Worm (Caenorhabditis elegans): ENCODE measurements around the gene R107.5.

The R107.5 gene

ce11 chrIII:9071372-9071771 is 17.8 kb upstream of the R107.5 start, which contains the start of gene lin-12:
Gene lin-12, minus strand, starts transcription at chrIII:9071472.
- TF ChIP-seq efl-1 (optimal IDR thresholded peaks at IDR 0.05): no peak
- TF ChIP-seq efl-1 (GFP tag; optimal IDR thresholded peaks at IDR 0.05 in 1 of 2): peak in 1 of 2 experiments; percentile 64
- TF ChIP-seq nhr-85 (tag): no peak

ce11 chrIII:9069712-9070111 is 16.1 kb upstream of the R107.5 start:
- TF ChIP-seq efl-3 (GFP tag; optimal IDR thresholded peaks at IDR 0.05) (no peak), egl-27 (tag; optimal IDR thresholded peaks at IDR 0.05) (no peak), pqm-1 (tag; optimal IDR thresholded peaks at IDR 0.05) (no peak), zip-4 (GFP tag; optimal IDR thresholded peaks at IDR 0.05) (no peak), ceh-88 (GFP tag; IDR thresholded peaks at IDR 0.05) (no peak), lin-14 (GFP tag; optimal IDR thresholded peaks at IDR 0.05) (no peak)

- no peak for TF ChIP-seq swsn-7 (tag; optimal IDR thresholded peaks at IDR 0.05)
- peak; percentile 72 for TF ChIP-seq aly-2 (tag; optimal IDR thresholded peaks at IDR 0.05)
- TF ChIP-seq mep-1 (tag; optimal IDR thresholded peaks at IDR 0.05): peak; percentile 27
- TF ChIP-seq nhr-19 (GFP tag; conservative IDR thresholded peaks at IDR 0.05): 0 out of 2 replicates have a peak, but pooled peaks have one; percentile 10
- no peak for TF ChIP-seq nhr-28 (tag; optimal IDR thresholded peaks at IDR 0.05)
- no peak for TF ChIP-seq nhr-84 (tag; optimal IDR thresholded peaks at IDR 0.05)
- TF ChIP-seq tbx-2 (tag; optimal IDR thresholded peaks at IDR 0.05): no peak
- TF ChIP-seq nhr-71 (tag; optimal IDR thresholded peaks at IDR 0.05): peak; percentile 56
- no peak for TF ChIP-seq egl-13 (tag; optimal IDR thresholded peaks at IDR 0.05)
- no peak for TF ChIP-seq irx-1 (tag; optimal IDR thresholded peaks at IDR 0.05)
Measured at ce11 chrIII:9060267-9060666, 6.7 kb upstream of the R107.5 start.

ce11 chrIII:9058959-9059534 is 5.5 kb upstream of the R107.5 start, which contains the start of gene gst-1:
Gene gst-1, plus strand, starts transcription at chrIII:9059331.
- TF ChIP-seq nhr-28 (tag; optimal IDR thresholded peaks at IDR 0.05) (no peak), nhr-85 (tag) (no peak), blmp-1 (tag; optimal IDR thresholded peaks at IDR 0.05) (no peak), lin-14 (GFP tag; optimal IDR thresholded peaks at IDR 0.05) (peak; percentile 31), lin-35 (GFP tag; optimal IDR thresholded peaks at IDR 0.05) (peak in 1 of 2 experiments; percentile 33), dpl-1 (GFP tag; optimal IDR thresholded peaks at IDR 0.05) (no peak), nhr-71 (tag; optimal IDR thresholded peaks at IDR 0.05) (peak; percentile 38), mdl-1 (tag; optimal IDR thresholded peaks at IDR 0.05) (peak in 1 of 2 experiments; percentile 22), rnt-1 (tag; optimal IDR thresholded peaks at IDR 0.05) (peak; percentile 0), efl-1 (optimal IDR thresholded peaks at IDR 0.05) (peak in 1 of 2 experiments; percentile 10), efl-1 (GFP tag; optimal IDR thresholded peaks at IDR 0.05 in 1 of 2) (peak in 1 of 2 experiments; percentile 56), elt-2 (tag; optimal IDR thresholded peaks at IDR 0.05) (peak; percentile 46), dsc-1 (tag; optimal IDR thresholded peaks at IDR 0.05) (no peak), swsn-7 (tag; optimal IDR thresholded peaks at IDR 0.05) (peak; percentile 10), skn-1 (tag; optimal IDR thresholded peaks at IDR 0.05) (peak; percentile 97), snu-23 (GFP tag; optimal IDR thresholded peaks at IDR 0.05) (peak; percentile 28), C34B4.2 (tag; optimal IDR thresholded peaks at IDR 0.05) (no peak), nhr-20 (tag; optimal IDR thresholded peaks at IDR 0.05) (peak; percentile 67)

ce11 chrIII:9054414-9055147 is 991 bp upstream of the R107.5 start, which contains the start of gene cls-2:
Gene cls-2, plus strand, starts transcription at chrIII:9055048.
- TF ChIP-seq elt-2 (tag; optimal IDR thresholded peaks at IDR 0.05) (no peak), zip-4 (GFP tag; optimal IDR thresholded peaks at IDR 0.05) (peak; percentile 10), vab-15 (tag; optimal IDR thresholded peaks at IDR 0.05) (no peak), elt-3 (tag; optimal IDR thresholded peaks at IDR 0.05) (no peak), mep-1 (tag; optimal IDR thresholded peaks at IDR 0.05) (peak; percentile 16), skn-1 (tag; optimal IDR thresholded peaks at IDR 0.05) (peak; percentile 54), irx-1 (tag; optimal IDR thresholded peaks at IDR 0.05) (no peak), lin-35 (GFP tag; optimal IDR thresholded peaks at IDR 0.05) (peak in 1 of 2 experiments; percentile 21), lsy-2 (tag; optimal IDR thresholded peaks at IDR 0.05) (peak; percentile 5 to 42), alr-1 (tag; optimal IDR thresholded peaks at IDR 0.05; ENCODE audit: borderline replicate concordance) (no peak), hlh-17 (GFP tag; optimal IDR thresholded peaks at IDR 0.05; ENCODE audit: borderline replicate concordance) (no peak), ceh-90 (tag; optimal IDR thresholded peaks at IDR 0.05) (no peak), sup-37 (GFP tag; optimal IDR thresholded peaks at IDR 0.05) (no peak), efl-1 (optimal IDR thresholded peaks at IDR 0.05) (peak in 1 of 2 experiments; percentile 37), efl-1 (GFP tag; optimal IDR thresholded peaks at IDR 0.05 in 1 of 2) (peak; percentile 7 to 43), ceh-82 (tag; optimal IDR thresholded peaks at IDR 0.05) (peak in 1 of 3 experiments; percentile 56), ztf-11 (tag; optimal IDR thresholded peaks at IDR 0.05) (no peak), dpl-1 (GFP tag; optimal IDR thresholded peaks at IDR 0.05) (peak in 1 of 3 experiments; percentile 20)

Data from whole organism, L1 larva.